Fruit fly (Drosophila melanogaster) whole organism, embryonic: ENCODE data around the gene CG9928.

Experiments used
- Adf1 ChIP-seq: fragments of 200-800 bp; sonication (Bioruptor generic); IDR thresholded peaks from 2 replicates; pipeline ENCODE4 v1.3.6; 2022; ENCODE audit warnings: missing biosample characterization, missing genetic modification characterization
- B-H1 ChIP-seq: fragments of 200-800 bp; sonication (Bioruptor generic); IDR thresholded peaks from 3 replicates; pipeline ENCODE4 v1.3.6; 2022; ENCODE audit warnings: missing biosample characterization, missing genetic modification characterization
- CG11504 ChIP-seq: fragments of 200-800 bp; sonication (Bioruptor generic); optimal IDR thresholded peaks from 3 replicates; lab custom pipeline; 2019; ENCODE audit warnings: missing biosample characterization, mild to moderate bottlenecking, missing genetic modification characterization, moderate library complexity
- CG12104 ChIP-seq: fragments of 200-800 bp; sonication (Bioruptor generic); optimal IDR thresholded peaks from 3 replicates; lab custom pipeline; 2016; ENCODE audit warnings: missing biosample characterization, missing genetic modification characterization
- CG15601 ChIP-seq: fragments of 200-800 bp; sonication (Bioruptor generic); optimal IDR thresholded peaks from 3 replicates; lab custom pipeline; 2019; ENCODE audit warnings: missing biosample characterization, mild to moderate bottlenecking, missing genetic modification characterization, moderate library complexity
- CG5180 ChIP-seq: fragments of 200-800 bp; sonication (Bioruptor generic); optimal IDR thresholded peaks from 3 replicates; lab custom pipeline; 2017; ENCODE audit warnings: missing biosample characterization, missing genetic modification characterization, mild to moderate bottlenecking, moderate library complexity, missing genetic modification reagents
- CG7357 ChIP-seq: fragments of 200-800 bp; sonication (Bioruptor generic); IDR thresholded peaks from 3 replicates; pipeline ENCODE4 v1.3.6; 2022; ENCODE audit warnings: missing biosample characterization, missing genetic modification characterization
- CG7556 ChIP-seq: fragments of 200-800 bp; sonication (Bioruptor generic); optimal IDR thresholded peaks from 2 replicates; lab custom pipeline; 2017; ENCODE audit warnings: missing biosample characterization, mild to moderate bottlenecking, missing genetic modification characterization
- CG7987 ChIP-seq: fragments of 200-800 bp; sonication (Bioruptor generic); optimal IDR thresholded peaks from 2 replicates; lab custom pipeline; 2018; ENCODE audit warnings: missing biosample characterization, mild to moderate bottlenecking, missing genetic modification characterization, moderate library complexity
- CG8924 ChIP-seq: fragments of 200-800 bp; optimal IDR thresholded peaks from 3 replicates; lab custom pipeline; 2019; ENCODE audit warnings: missing biosample characterization, mild to moderate bottlenecking, missing genetic modification characterization, moderate library complexity
- Camta ChIP-seq: fragments of 200-800 bp; sonication (Bioruptor generic); optimal IDR thresholded peaks from 2 replicates; lab custom pipeline; 2016; ENCODE audit warnings: missing biosample characterization, missing genetic modification characterization
- Dad ChIP-seq: fragments of 200-800 bp; sonication (Bioruptor generic); optimal IDR thresholded peaks from 3 replicates; lab custom pipeline; 2016; ENCODE audit warnings: missing biosample characterization, missing genetic modification characterization
- E2f1 ChIP-seq: fragments of 200-800 bp; sonication (Bioruptor generic); IDR thresholded peaks from 2 replicates; pipeline ENCODE4 v1.3.6; 2022; ENCODE audit warnings: missing biosample characterization, missing genetic modification characterization
- E2f2 ChIP-seq: fragments of 200-800 bp; sonication (Bioruptor generic); IDR thresholded peaks from 2 replicates; pipeline ENCODE4 v1.3.6; 2022; ENCODE audit warnings: missing biosample characterization, missing genetic modification characterization
- ERR ChIP-seq: fragments of 200-800 bp; sonication (Bioruptor generic); optimal IDR thresholded peaks from 2 replicates; lab custom pipeline; 2016; ENCODE audit warnings: missing biosample characterization, missing genetic modification characterization
- Ets65A ChIP-seq: fragments of 200-800 bp; sonication (Bioruptor generic); peaks from one replicate; lab custom pipeline; 2016; ENCODE audit warnings: missing biosample characterization, missing genetic modification characterization
- Hr39 ChIP-seq: fragments of >200 bp; optimal IDR thresholded peaks from 2 replicates; lab custom pipeline; 2017
- Hsf ChIP-seq: fragments of 200-800 bp; sonication (Bioruptor generic); optimal IDR thresholded peaks from 3 replicates; lab custom pipeline; 2016; ENCODE audit warnings: missing biosample characterization, missing genetic modification characterization
- MESR4 ChIP-seq: fragments of 200-800 bp; sonication (Bioruptor generic); optimal IDR thresholded peaks from 2 replicates; lab custom pipeline; 2018; ENCODE audit warnings: missing biosample characterization, mild to moderate bottlenecking, missing genetic modification characterization, moderate library complexity
- Mes4 ChIP-seq: fragments of 200-800 bp; sonication (Bioruptor generic); optimal IDR thresholded peaks from 2 replicates; lab custom pipeline; 2016; ENCODE audit warnings: missing biosample characterization, missing genetic modification characterization
- Myb ChIP-seq: fragments of 200-800 bp; sonication (Bioruptor generic); optimal IDR thresholded peaks from 2 replicates; lab custom pipeline; 2016; ENCODE audit warnings: missing biosample characterization, missing genetic modification characterization
- Sin3A ChIP-seq: fragments of >200 bp; optimal IDR thresholded peaks from 2 replicates; lab custom pipeline; 2018
- Taf1 ChIP-seq: fragments of 200-800 bp; sonication (Bioruptor generic); IDR thresholded peaks from 2 replicates; pipeline ENCODE4 v1.3.6; 2022; ENCODE audit warnings: missing biosample characterization, missing genetic modification characterization
- Usf ChIP-seq: fragments of 200-800 bp; sonication (Bioruptor generic); optimal IDR thresholded peaks from 2 replicates; lab custom pipeline; 2017; ENCODE audit warnings: missing genotype, missing biosample characterization, missing genetic modification characterization
- Xrp1 ChIP-seq: fragments of 200-800 bp; sonication (Bioruptor generic); IDR thresholded peaks from 2 replicates; pipeline ENCODE4 v1.3.6; 2022; ENCODE audit warnings: missing biosample characterization, missing genetic modification characterization
- YL-1 ChIP-seq: fragments of 200-800 bp; sonication (Bioruptor generic); optimal IDR thresholded peaks from 3 replicates; lab custom pipeline; 2017; ENCODE audit warnings: missing biosample characterization, mild to moderate bottlenecking, missing genetic modification characterization
- abd-A ChIP-seq: fragments of 200-800 bp; sonication (Bioruptor generic); optimal IDR thresholded peaks from 3 replicates; lab custom pipeline; 2019; ENCODE audit warnings: missing biosample characterization, mild to moderate bottlenecking, missing genetic modification characterization, moderate library complexity
- br ChIP-seq: fragments of >200 bp; optimal IDR thresholded peaks from 2 replicates; lab custom pipeline; 2017
- cas ChIP-seq: fragments of 200-800 bp; sonication (Bioruptor generic); IDR thresholded peaks from 2 replicates; pipeline ENCODE4 v1.3.6; 2022; ENCODE audit warnings: missing biosample characterization, missing genetic modification characterization
- corto ChIP-seq: fragments of 200-800 bp; sonication (Bioruptor generic); optimal IDR thresholded peaks from 2 replicates; lab custom pipeline; 2016; ENCODE audit warnings: missing biosample characterization, mild to moderate bottlenecking, missing genetic modification characterization, moderate library complexity
- crc ChIP-seq: fragments of 200-800 bp; sonication (Bioruptor generic); optimal IDR thresholded peaks from 2 replicates; lab custom pipeline; 2016; ENCODE audit warnings: missing biosample characterization, missing genetic modification characterization
- dpn ChIP-seq, 2 experiments: fragments of 200-800 bp; sonication (Bioruptor generic); optimal IDR thresholded peaks; 3 replicates each; lab custom pipeline; 2016; ENCODE audit warnings: missing biosample characterization in 2 of 2, missing genetic modification characterization in 2 of 2
- en ChIP-seq: fragments of 200-800 bp; sonication (Bioruptor generic); optimal IDR thresholded peaks from 2 replicates; lab custom pipeline; 2016; ENCODE audit warnings: missing biosample characterization, missing genetic modification characterization
- gem ChIP-seq: fragments of 200-800 bp; sonication (Bioruptor generic); optimal IDR thresholded peaks from 2 replicates; lab custom pipeline; 2019; ENCODE audit warnings: missing biosample characterization, mild to moderate bottlenecking, missing genetic modification characterization, moderate library complexity
- gt ChIP-seq: fragments of 200-800 bp; sonication (Bioruptor generic); IDR thresholded peaks from 2 replicates; pipeline ENCODE4 v1.3.6; 2022; ENCODE audit warnings: missing biosample characterization, missing genetic modification characterization
- kni ChIP-seq: fragments of 200-800 bp; sonication (Bioruptor generic); optimal IDR thresholded peaks from 3 replicates; lab custom pipeline; 2017; ENCODE audit warnings: mild to moderate bottlenecking, missing biosample characterization, missing genetic modification reagents, missing genetic modification characterization
- lilli ChIP-seq: fragments of 200-800 bp; sonication (Bioruptor generic); optimal IDR thresholded peaks from 3 replicates; lab custom pipeline; 2016; ENCODE audit warnings: missing biosample characterization, missing genetic modification characterization
- nom ChIP-seq: fragments of 200-800 bp; sonication (Bioruptor generic); optimal IDR thresholded peaks from 2 replicates; lab custom pipeline; 2017; ENCODE audit warnings: missing biosample characterization, missing genetic modification characterization, mild to moderate bottlenecking, moderate library complexity, missing genetic modification reagents
- oc ChIP-seq: fragments of 200-800 bp; sonication (Bioruptor generic); optimal IDR thresholded peaks from 2 replicates; lab custom pipeline; 2018; ENCODE audit warnings: missing biosample characterization, mild to moderate bottlenecking, missing genetic modification characterization, moderate library complexity
- ro ChIP-seq: fragments of 200-800 bp; sonication (Bioruptor generic); IDR thresholded peaks from 2 replicates; pipeline ENCODE4 v1.3.6; 2022; ENCODE audit warnings: missing biosample characterization, missing genetic modification characterization
- scrt ChIP-seq: fragments of 200-800 bp; sonication (Bioruptor generic); optimal IDR thresholded peaks from 2 replicates; lab custom pipeline; 2018; ENCODE audit warnings: missing biosample characterization, mild to moderate bottlenecking, missing genetic modification characterization, moderate library complexity
- sens-2 ChIP-seq: fragments of 200-800 bp; sonication (Bioruptor generic); IDR thresholded peaks from 2 replicates; pipeline ENCODE4 v1.3.6; 2022; ENCODE audit warnings: missing biosample characterization, missing genetic modification characterization
- seq ChIP-seq: fragments of 200-800 bp; sonication (Bioruptor generic); IDR thresholded peaks from 2 replicates; pipeline ENCODE4 v1.3.6; 2022; ENCODE audit warnings: missing biosample characterization, missing genetic modification characterization
- slbo ChIP-seq: fragments of 200-800 bp; sonication (Bioruptor generic); IDR thresholded peaks from 2 replicates; pipeline ENCODE4 v1.3.6; 2022; ENCODE audit warnings: missing biosample characterization, missing genetic modification characterization
- so ChIP-seq: fragments of 200-800 bp; sonication (Bioruptor generic); IDR thresholded peaks from 3 replicates; pipeline ENCODE4 v1.3.6; 2022; ENCODE audit warnings: missing biosample characterization, missing genetic modification characterization
- tap ChIP-seq: fragments of 200-800 bp; optimal IDR thresholded peaks from 3 replicates; lab custom pipeline; 2019; ENCODE audit warnings: missing biosample characterization, mild to moderate bottlenecking, missing genetic modification characterization, moderate library complexity
- trem ChIP-seq: fragments of 200-800 bp; optimal IDR thresholded peaks from 3 replicates; lab custom pipeline; 2019; ENCODE audit warnings: missing biosample characterization, mild to moderate bottlenecking, missing genetic modification characterization, moderate library complexity
- twi ChIP-seq: fragments of 200-800 bp; optimal IDR thresholded peaks from 2 replicates; lab custom pipeline; 2019; ENCODE audit warnings: missing biosample characterization, mild to moderate bottlenecking, missing genetic modification characterization, moderate library complexity
- unc-4 ChIP-seq: fragments of 200-800 bp; sonication (Bioruptor generic); IDR thresholded peaks from 2 replicates; pipeline ENCODE4 v1.3.6; 2022; ENCODE audit warnings: missing biosample characterization, missing genetic modification characterization; ENCODE audit not compliant: partially characterized antibody
- zfh2 ChIP-seq: fragments of 200-800 bp; sonication (Bioruptor generic); optimal IDR thresholded peaks from 2 replicates; lab custom pipeline; 2016; ENCODE audit warnings: missing biosample characterization, missing genetic modification characterization

Gene CG9928

dm6 chr2L:13165802-13166347 lies 23.2 kb upstream of the CG9928 start, which contains the start of gene DnaJ-H (continued):
- TF ChIP-seq abd-A: no peak
- TF ChIP-seq scrt (GFP tag; lab: Kevin White, UChicago): peak; percentile 46
- peak; percentile 28 for TF ChIP-seq nom
- TF ChIP-seq cas: no peak
- no peak for TF ChIP-seq zfh2 (GFP tag; lab: Kevin White, UChicago)
- TF ChIP-seq E2f1 (GFP tag; lab: Robert Waterston, UW): peak; percentile 21; the same call in 1 of the 2 replicates
- TF ChIP-seq tap (tag; lab: Kevin White, UChicago): no peak
- TF ChIP-seq unc-4 (GFP tag; lab: Robert Waterston, UW): 0 out of 2 replicates have a peak, but pooled peaks have one; percentile 32
- no peak for TF ChIP-seq so
- TF ChIP-seq twi (tag; lab: Kevin White, UChicago): no peak
- no peak for TF ChIP-seq E2f2 (GFP tag; lab: Robert Waterston, UW)
- TF ChIP-seq Camta (GFP tag; lab: Kevin White, UChicago): no peak
- TF ChIP-seq Hr39: peak; percentile 83
- no peak for TF ChIP-seq Xrp1 (GFP tag; lab: Robert Waterston, UW)
- peak; percentile 37 for TF ChIP-seq MESR4
- peak; percentile 37 for TF ChIP-seq Sin3A (lab: Kevin White, UChicago)

DNA sequence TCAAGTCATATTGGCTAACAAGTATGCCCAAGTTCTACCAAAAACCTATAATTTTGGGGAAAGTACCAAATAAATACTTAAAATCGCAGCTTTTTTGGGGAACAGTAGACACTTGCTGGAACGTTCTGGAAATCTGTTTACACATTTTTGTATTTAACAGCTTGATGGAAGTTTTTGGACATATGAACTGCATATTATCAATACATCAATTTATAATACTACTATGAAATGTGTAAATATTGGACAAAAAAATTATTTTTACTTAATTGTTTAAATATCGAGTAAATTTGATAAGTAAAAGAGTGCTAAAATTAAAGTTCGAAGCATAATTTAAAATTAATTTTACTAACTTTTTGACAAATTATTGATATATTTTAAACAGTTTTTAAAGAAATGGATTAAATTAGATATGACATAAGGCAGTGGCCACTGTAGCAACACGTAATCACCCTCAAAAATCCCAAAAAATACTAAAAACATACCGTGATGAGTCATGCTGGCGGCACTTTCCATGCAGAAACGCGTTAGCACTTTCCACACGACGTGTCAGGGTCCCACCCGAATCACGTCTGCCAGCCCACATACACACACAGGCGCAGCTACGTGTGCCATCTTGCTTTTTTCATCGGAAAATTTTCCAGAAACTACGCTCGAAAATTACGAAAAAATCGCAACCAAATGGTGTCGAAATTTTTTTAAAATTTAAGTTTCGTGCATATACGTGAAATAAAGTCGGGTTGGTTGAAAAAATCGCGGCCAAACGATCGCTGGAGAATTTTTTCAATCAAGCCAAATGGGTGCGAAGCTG lies 22.5 kb upstream of the CG9928 start, which contains the start of gene Sirt1:
TSS of gene Sirt1 (plus strand) at position 571 of the 808 bp plus-strand sequence.
- TF ChIP-seq B-H1 (GFP tag; lab: Robert Waterston, UW) (peak; percentile 65), slbo (GFP tag; lab: Robert Waterston, UW) (peak; percentile 89), Taf1 (GFP tag; lab: Robert Waterston, UW) (peak; percentile 32; the same call in 1 of the 2 replicates), CG7357 (peak; percentile 83), crc (GFP tag; lab: Kevin White, UChicago) (no peak), CG8924 (tag; lab: Kevin White, UChicago) (peak; percentile 88), br (no peak), kni (GFP tag; lab: Kevin White, UChicago) (no peak), Usf (GFP tag; lab: Kevin White, UChicago) (peak; percentile 88), Myb (GFP tag; lab: Kevin White, UChicago) (no peak), YL-1 (peak; percentile 100), CG15601 (peak; percentile 78), gt (GFP tag; lab: Robert Waterston, UW) (0 out of 2 replicates have a peak, but pooled peaks have one; percentile 27), en (GFP tag; lab: Kevin White, UChicago) (no peak), CG5180 (GFP tag; lab: Kevin White, UChicago) (no peak), ro (GFP tag; lab: Robert Waterston, UW) (peak; percentile 66; the same call in 1 of the 2 replicates), oc (tag; lab: Kevin White, UChicago) (no peak), dpn (GFP tag; optimal IDR thresholded peaks at IDR 0.05; lab: Kevin White, UChicago) (peak; percentile 52 to 85), lilli (peak; percentile 76), Hsf (GFP tag; lab: Kevin White, UChicago) (peak; percentile 85), Ets65A (peak; percentile 90), sens-2 (0 out of 2 replicates have a peak, but pooled peaks have one; percentile 8), seq (GFP tag; lab: Robert Waterston, UW) (peak; percentile 72; the same call in 1 of the 2 replicates), Dad (GFP tag; lab: Kevin White, UChicago) (no peak), Adf1 (GFP tag; lab: Robert Waterston, UW) (no peak), trem (tag; lab: Kevin White, UChicago) (peak; percentile 61), CG11504 (tag; lab: Kevin White, UChicago) (peak; percentile 91), ERR (GFP tag; lab: Kevin White, UChicago) (no peak), gem (tag; lab: Kevin White, UChicago) (peak; percentile 95), Mes4 (GFP tag; lab: Kevin White, UChicago) (no peak), CG7987 (GFP tag; lab: Kevin White, UChicago) (peak; percentile 24), CG7556 (GFP tag; lab: Kevin White, UChicago) (peak; percentile 92), CG12104 (GFP tag; lab: Kevin White, UChicago) (peak; percentile 88), corto (GFP tag; lab: Kevin White, UChicago) (no peak)
